Fruit fly (Drosophila melanogaster) whole organism, embryonic: ENCODE results near the gene Chpf.

ENCODE experiments used
- Atf-2 ChIP-seq: fragments of 200-800 bp; sonication (Bioruptor generic); optimal IDR thresholded peaks from 2 replicates; lab custom pipeline; 2016; ENCODE audit warnings: missing biosample characterization, missing genetic modification characterization
- Atf6 ChIP-seq: fragments of 200-800 bp; sonication (Bioruptor generic); IDR thresholded peaks from 2 replicates; pipeline ENCODE4 v1.3.6; 2022; ENCODE audit warnings: missing biosample characterization, missing genetic modification characterization
- Bgb ChIP-seq: fragments of 200-800 bp; sonication (Bioruptor generic); IDR thresholded peaks from 2 replicates; pipeline ENCODE4 v1.3.6; 2022; ENCODE audit warnings: missing biosample characterization, missing genetic modification characterization; ENCODE audit not compliant: partially characterized antibody
- CG11560 ChIP-seq: fragments of 200-800 bp; sonication (Bioruptor generic); IDR thresholded peaks from 3 replicates; pipeline ENCODE4 v1.3.6; 2022; ENCODE audit warnings: missing biosample characterization, missing genetic modification characterization
- CG12391 ChIP-seq: fragments of 200-800 bp; sonication (Bioruptor generic); optimal IDR thresholded peaks from 3 replicates; lab custom pipeline; 2018; ENCODE audit warnings: missing biosample characterization, mild to moderate bottlenecking, missing genetic modification characterization, moderate library complexity
- CG14014 ChIP-seq: fragments of 200-800 bp; sonication (Bioruptor generic); IDR thresholded peaks from 2 replicates; pipeline ENCODE4 v1.3.6; 2022; ENCODE audit warnings: missing biosample characterization, missing genetic modification characterization
- CG14050 ChIP-seq: fragments of 200-800 bp; sonication (Bioruptor generic); IDR thresholded peaks from 3 replicates; pipeline ENCODE4 v1.3.6; 2022; ENCODE audit warnings: missing biosample characterization, missing genetic modification characterization
- CG15269 ChIP-seq: fragments of 200-800 bp; sonication (Bioruptor generic); optimal IDR thresholded peaks from 2 replicates; lab custom pipeline; 2018; ENCODE audit warnings: missing biosample characterization, mild to moderate bottlenecking, missing genetic modification characterization, moderate library complexity
- CG1529 ChIP-seq: fragments of 200-800 bp; sonication (Bioruptor generic); optimal IDR thresholded peaks from 3 replicates; lab custom pipeline; 2018; ENCODE audit warnings: missing biosample characterization, missing genetic modification characterization
- CG1647 ChIP-seq: fragments of 200-800 bp; sonication (Bioruptor generic); optimal IDR thresholded peaks from 3 replicates; lab custom pipeline; 2016; ENCODE audit warnings: missing biosample characterization, missing genetic modification characterization
- CG17802 ChIP-seq: fragments of 200-800 bp; sonication (Bioruptor generic); optimal IDR thresholded peaks from 2 replicates; lab custom pipeline; 2018; ENCODE audit warnings: missing biosample characterization, mild to moderate bottlenecking, missing genetic modification characterization, moderate library complexity
- CG18599 ChIP-seq: fragments of 200-800 bp; sonication (Bioruptor generic); optimal IDR thresholded peaks from 3 replicates; lab custom pipeline; 2017; ENCODE audit warnings: missing biosample characterization, missing genetic modification characterization, mild to moderate bottlenecking, moderate library complexity, missing genetic modification reagents
- CG30020 ChIP-seq: fragments of 200-800 bp; optimal IDR thresholded peaks from 2 replicates; lab custom pipeline; 2019; ENCODE audit warnings: missing biosample characterization, mild to moderate bottlenecking, missing genetic modification characterization, moderate library complexity
- CG34224 ChIP-seq: fragments of 200-800 bp; sonication (Bioruptor generic); IDR thresholded peaks from 3 replicates; pipeline ENCODE4 v1.3.6; 2022; ENCODE audit warnings: missing biosample characterization, missing genetic modification characterization; ENCODE audit not compliant: partially characterized antibody
- CG4854 ChIP-seq: fragments of 200-800 bp; sonication (Bioruptor generic); optimal IDR thresholded peaks from 2 replicates; lab custom pipeline; 2016; ENCODE audit warnings: missing biosample characterization, missing genetic modification characterization, inconsistent platforms
- CTCF ChIP-seq: fragments of 200-800 bp; sonication (Bioruptor generic); optimal IDR thresholded peaks from 2 replicates; lab custom pipeline; 2017; ENCODE audit warnings: missing biosample characterization, mild to moderate bottlenecking, missing genetic modification characterization, moderate library complexity
- Camta ChIP-seq: fragments of 200-800 bp; sonication (Bioruptor generic); optimal IDR thresholded peaks from 2 replicates; lab custom pipeline; 2016; ENCODE audit warnings: missing biosample characterization, missing genetic modification characterization
- Myb ChIP-seq: fragments of 200-800 bp; sonication (Bioruptor generic); optimal IDR thresholded peaks from 2 replicates; lab custom pipeline; 2016; ENCODE audit warnings: missing biosample characterization, missing genetic modification characterization
- NC2α ChIP-seq: fragments of 200-800 bp; sonication (Bioruptor generic); optimal IDR thresholded peaks from 2 replicates; lab custom pipeline; 2016; ENCODE audit warnings: missing biosample characterization, missing genetic modification characterization
- NC2β ChIP-seq: fragments of 200-800 bp; sonication (Bioruptor generic); optimal IDR thresholded peaks from 2 replicates; lab custom pipeline; 2016; ENCODE audit warnings: missing biosample characterization, missing genetic modification characterization
- Neu2 ChIP-seq: fragments of 200-800 bp; sonication (Bioruptor generic); optimal IDR thresholded peaks from 3 replicates; lab custom pipeline; 2016; ENCODE audit warnings: missing biosample characterization, missing genetic modification characterization, borderline replicate concordance
- Nf-YA ChIP-seq: fragments of 200-800 bp; sonication (Bioruptor generic); IDR thresholded peaks from 2 replicates; pipeline ENCODE4 v1.3.6; 2022; ENCODE audit warnings: missing biosample characterization, missing genetic modification characterization
- Nf-YC ChIP-seq: fragments of 200-800 bp; optimal IDR thresholded peaks from 3 replicates; lab custom pipeline; 2019; ENCODE audit warnings: missing biosample characterization, mild to moderate bottlenecking, missing genetic modification characterization, moderate library complexity
- Oli ChIP-seq: fragments of 200-800 bp; sonication (Bioruptor generic); optimal IDR thresholded peaks from 2 replicates; lab custom pipeline; 2018; ENCODE audit warnings: missing biosample characterization, mild to moderate bottlenecking, missing genetic modification characterization, moderate library complexity
- Ptx1 ChIP-seq: fragments of 200-800 bp; sonication (Bioruptor generic); IDR thresholded peaks from 2 replicates; pipeline ENCODE4 v1.3.6; 2022; ENCODE audit warnings: missing biosample characterization, missing genetic modification characterization
- Side ChIP-seq: fragments of 200-800 bp; sonication (Bioruptor generic); optimal IDR thresholded peaks from 2 replicates; lab custom pipeline; 2016; ENCODE audit warnings: missing biosample characterization, missing genetic modification characterization
- Six4 ChIP-seq: fragments of 200-800 bp; sonication (Bioruptor generic); optimal IDR thresholded peaks from 2 replicates; lab custom pipeline; 2016; ENCODE audit warnings: missing biosample characterization, missing genetic modification characterization
- TFAM ChIP-seq: fragments of 200-800 bp; sonication (Bioruptor generic); optimal IDR thresholded peaks from 2 replicates; lab custom pipeline; 2017; ENCODE audit warnings: missing biosample characterization, missing genetic modification characterization, inconsistent platforms
- Taf1 ChIP-seq: fragments of 200-800 bp; sonication (Bioruptor generic); IDR thresholded peaks from 2 replicates; pipeline ENCODE4 v1.3.6; 2022; ENCODE audit warnings: missing biosample characterization, missing genetic modification characterization
- al ChIP-seq: fragments of 200-800 bp; sonication (Bioruptor generic); IDR thresholded peaks from 2 replicates; pipeline ENCODE4 v1.3.6; 2022; ENCODE audit warnings: missing biosample characterization, missing genetic modification characterization
- btn ChIP-seq: fragments of 200-800 bp; sonication (Bioruptor generic); optimal IDR thresholded peaks from 2 replicates; lab custom pipeline; 2016; ENCODE audit warnings: missing biosample characterization, missing genetic modification characterization
- crol ChIP-seq: fragments of 200-800 bp; sonication (Bioruptor generic); IDR thresholded peaks from 2 replicates; pipeline ENCODE4 v1.3.6; 2022; ENCODE audit warnings: missing biosample characterization, missing genetic modification characterization
- fru ChIP-seq: fragments of >200 bp; optimal IDR thresholded peaks from 2 replicates; lab custom pipeline; 2017
- gem ChIP-seq: fragments of 200-800 bp; sonication (Bioruptor generic); optimal IDR thresholded peaks from 2 replicates; lab custom pipeline; 2019; ENCODE audit warnings: missing biosample characterization, mild to moderate bottlenecking, missing genetic modification characterization, moderate library complexity
- grn ChIP-seq: fragments of 200-800 bp; sonication (Bioruptor generic); optimal IDR thresholded peaks from 3 replicates; lab custom pipeline; 2017; ENCODE audit warnings: missing biosample characterization, missing genetic modification characterization
- ham ChIP-seq: fragments of 200-800 bp; sonication (Bioruptor generic); IDR thresholded peaks from 2 replicates; pipeline ENCODE4 v1.3.6; 2022; ENCODE audit warnings: missing biosample characterization, missing genetic modification characterization
- inv ChIP-seq: fragments of 200-800 bp; sonication (Bioruptor generic); IDR thresholded peaks from 2 replicates; pipeline ENCODE4 v1.3.6; 2022; ENCODE audit warnings: missing biosample characterization, missing genetic modification characterization; ENCODE audit not compliant: partially characterized antibody
- jumu ChIP-seq: fragments of 200-800 bp; sonication (Bioruptor generic); optimal IDR thresholded peaks from 3 replicates; lab custom pipeline; 2016; ENCODE audit warnings: missing biosample characterization, missing genetic modification characterization
- kah ChIP-seq: fragments of 200-800 bp; sonication (Bioruptor generic); optimal IDR thresholded peaks from 2 replicates; lab custom pipeline; 2018; ENCODE audit warnings: missing biosample characterization, mild to moderate bottlenecking, missing genetic modification characterization
- kni ChIP-seq: fragments of 200-800 bp; sonication (Bioruptor generic); optimal IDR thresholded peaks from 3 replicates; lab custom pipeline; 2017; ENCODE audit warnings: mild to moderate bottlenecking, missing biosample characterization, missing genetic modification reagents, missing genetic modification characterization
- knrl ChIP-seq: fragments of 200-800 bp; sonication (Bioruptor generic); IDR thresholded peaks from 3 replicates; pipeline ENCODE4 v1.3.6; 2022; ENCODE audit warnings: missing biosample characterization, missing genetic modification characterization; ENCODE audit not compliant: partially characterized antibody
- lmd ChIP-seq: fragments of 200-800 bp; sonication (Bioruptor generic); IDR thresholded peaks from 2 replicates; pipeline ENCODE4 v1.3.6; 2022; ENCODE audit warnings: missing biosample characterization, missing genetic modification characterization
- p53 ChIP-seq: fragments of 200-800 bp; sonication (Bioruptor generic); optimal IDR thresholded peaks from 2 replicates; lab custom pipeline; 2016; ENCODE audit warnings: missing biosample characterization, missing genetic modification characterization
- pnt ChIP-seq: fragments of 200-800 bp; sonication (Bioruptor generic); optimal IDR thresholded peaks from 3 replicates; lab custom pipeline; 2016; ENCODE audit warnings: missing biosample characterization, missing genetic modification characterization
- pzg ChIP-seq: fragments of 200-800 bp; sonication (Bioruptor generic); optimal IDR thresholded peaks from 3 replicates; lab custom pipeline; 2018; ENCODE audit warnings: missing biosample characterization, mild to moderate bottlenecking, missing genetic modification characterization, moderate library complexity
- row ChIP-seq: fragments of 200-800 bp; sonication (Bioruptor generic); IDR thresholded peaks from 3 replicates; pipeline ENCODE4 v1.3.6; 2022; ENCODE audit warnings: missing biosample characterization, missing genetic modification characterization
- so ChIP-seq: fragments of 200-800 bp; sonication (Bioruptor generic); IDR thresholded peaks from 3 replicates; pipeline ENCODE4 v1.3.6; 2022; ENCODE audit warnings: missing biosample characterization, missing genetic modification characterization
- tap ChIP-seq: fragments of 200-800 bp; optimal IDR thresholded peaks from 3 replicates; lab custom pipeline; 2019; ENCODE audit warnings: missing biosample characterization, mild to moderate bottlenecking, missing genetic modification characterization, moderate library complexity
- tx ChIP-seq: fragments of 200-800 bp; sonication (Bioruptor generic); optimal IDR thresholded peaks from 2 replicates; lab custom pipeline; 2016; ENCODE audit warnings: missing biosample characterization, missing genetic modification characterization
- usp ChIP-seq: fragments of >200 bp; optimal IDR thresholded peaks from 2 replicates; lab custom pipeline; 2017; ENCODE audit warnings: missing biosample characterization, missing genetic modification characterization
- vvl ChIP-seq: fragments of 200-800 bp; sonication (Bioruptor generic); IDR thresholded peaks from 2 replicates; pipeline ENCODE4 v1.3.6; 2022; ENCODE audit warnings: missing biosample characterization, missing genetic modification characterization
- wdn ChIP-seq: fragments of 200-800 bp; sonication (Bioruptor generic); IDR thresholded peaks from 2 replicates; pipeline ENCODE4 v1.3.6; 2022; ENCODE audit warnings: missing biosample characterization, missing genetic modification characterization

Chpf gene

DNA sequence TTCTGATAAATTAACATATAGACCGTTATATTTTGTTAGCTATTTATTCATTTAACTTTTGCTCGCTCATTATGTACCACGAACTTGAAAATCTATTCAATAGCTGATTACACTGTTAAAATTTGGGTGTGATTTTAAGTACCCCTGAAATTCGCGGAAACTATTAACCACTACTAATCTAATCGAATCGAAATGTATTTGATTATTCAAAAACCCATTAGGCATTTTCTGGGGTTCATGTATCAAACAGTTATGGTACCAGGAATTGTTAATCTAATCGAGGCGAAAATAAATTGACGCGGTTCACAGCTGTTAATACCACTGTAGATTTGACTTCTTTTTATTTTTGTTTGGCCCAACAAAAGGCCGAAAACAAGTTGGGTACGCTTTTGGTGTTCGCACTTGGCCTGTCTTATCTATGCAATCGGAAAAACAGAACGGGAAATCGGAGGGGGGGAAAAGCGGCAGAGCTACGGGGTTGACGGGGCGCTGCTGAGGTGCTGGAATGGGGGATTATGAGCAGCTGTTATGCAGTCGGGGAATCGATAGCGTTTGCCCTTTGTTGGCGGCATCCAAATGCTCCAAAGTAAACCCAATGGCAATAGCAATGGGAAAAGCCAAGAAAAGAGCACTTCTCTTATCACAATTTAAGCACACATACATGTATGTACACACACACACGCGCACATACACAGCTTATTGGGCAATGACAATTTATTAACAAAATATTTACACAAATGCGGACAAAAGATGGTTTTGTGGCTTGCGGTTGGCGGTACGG lies 24.0 kb downstream of the Chpf start (continued):
- TF ChIP-seq tap (tag; lab: Kevin White, UChicago): peak; percentile 8
- no peak for TF ChIP-seq Nf-YA
- no peak for TF ChIP-seq usp (GFP tag; lab: Kevin White, UChicago)
- no peak for TF ChIP-seq kah (GFP tag; lab: Kevin White, UChicago)
- TF ChIP-seq pnt (GFP tag; lab: Kevin White, UChicago): no peak
- no peak for TF ChIP-seq Myb
- no peak for TF ChIP-seq Atf6
- TF ChIP-seq p53: no peak
- TF ChIP-seq ham (GFP tag; lab: Robert Waterston, UW): no peak
- peak; percentile 81 for TF ChIP-seq grn (GFP tag; lab: Kevin White, UChicago)
- no peak for TF ChIP-seq Nf-YC
- TF ChIP-seq kni (GFP tag; lab: Kevin White, UChicago): peak; percentile 78
- TF ChIP-seq tx (GFP tag; lab: Kevin White, UChicago): no peak
- TF ChIP-seq TFAM (GFP tag; lab: Kevin White, UChicago): no peak
- TF ChIP-seq CG1529 (GFP tag; lab: Kevin White, UChicago): no peak
- no peak for TF ChIP-seq NC2β (GFP tag; lab: Kevin White, UChicago)
- TF ChIP-seq fru: no peak
- no peak for TF ChIP-seq CTCF (GFP tag; lab: Kevin White, UChicago)
- TF ChIP-seq Side: no peak
- TF ChIP-seq CG4854 (GFP tag; lab: Kevin White, UChicago): no peak
- TF ChIP-seq CG34224: no peak
- TF ChIP-seq CG15269 (tag; lab: Kevin White, UChicago): peak; percentile 57
- peak; percentile 92 for TF ChIP-seq crol (GFP tag; lab: Robert Waterston, UW)
- no peak for TF ChIP-seq so (GFP tag; lab: Robert Waterston, UW)
- TF ChIP-seq Camta (GFP tag; lab: Kevin White, UChicago): no peak
- peak; percentile 27 for TF ChIP-seq jumu (GFP tag; lab: Kevin White, UChicago)
- TF ChIP-seq row (GFP tag; lab: Robert Waterston, UW): peak; percentile 67
- TF ChIP-seq Oli (tag; lab: Kevin White, UChicago): peak; percentile 51
- peak; percentile 62 for TF ChIP-seq gem (tag; lab: Kevin White, UChicago)
- TF ChIP-seq NC2α (GFP tag; lab: Kevin White, UChicago): no peak
- TF ChIP-seq Bgb (GFP tag; lab: Robert Waterston, UW): no peak
- no peak for TF ChIP-seq Neu2 (GFP tag; lab: Kevin White, UChicago)
- TF ChIP-seq CG18599 (GFP tag; lab: Kevin White, UChicago): no peak
- TF ChIP-seq inv: no peak
- TF ChIP-seq wdn: no peak
- no peak for TF ChIP-seq CG30020 (tag; lab: Kevin White, UChicago)
- peak; percentile 14; the same call in 1 of the 2 replicates for TF ChIP-seq CG14014 (GFP tag; lab: Robert Waterston, UW)
- no peak for TF ChIP-seq knrl (GFP tag; lab: Robert Waterston, UW)
- no peak for TF ChIP-seq CG1647 (GFP tag; lab: Kevin White, UChicago)
- TF ChIP-seq pzg (GFP tag; lab: Kevin White, UChicago): no peak
- TF ChIP-seq Taf1 (GFP tag; lab: Robert Waterston, UW): no peak
- peak; percentile 20 for TF ChIP-seq CG12391 (tag; lab: Kevin White, UChicago)
- 0 out of 2 replicates have a peak, but pooled peaks have one; percentile 7 for TF ChIP-seq vvl (GFP tag; lab: Robert Waterston, UW)
- TF ChIP-seq Six4 (GFP tag; lab: Kevin White, UChicago): no peak
- TF ChIP-seq Atf-2: no peak
- TF ChIP-seq btn: no peak
- TF ChIP-seq lmd (GFP tag; lab: Robert Waterston, UW): no peak
- TF ChIP-seq CG11560 (tag; lab: Robert Waterston, UW): no peak
- no peak for TF ChIP-seq CG14050 (GFP tag; lab: Robert Waterston, UW)
- no peak for TF ChIP-seq Ptx1 (GFP tag; lab: Robert Waterston, UW)
- TF ChIP-seq CG17802: no peak
- TF ChIP-seq al (GFP tag; lab: Robert Waterston, UW): no peak
